Worm (Caenorhabditis elegans) whole organism, L4 larva: ENCODE measurements around the gene pgl-3.

Experiments used
- R02D3.7 ChIP-seq: fragments of 150-350 bp; sonication (generic microtip); optimal IDR thresholded peaks from 3 replicates; lab custom pipeline; 2014; ENCODE audit warnings: missing biosample characterization, missing genetic modification characterization
- T26A8.4 ChIP-seq: fragments of 200-800 bp; sonication (Bioruptor generic); IDR thresholded peaks from 2 replicates; pipeline ENCODE4 v1.3.6; 2022; ENCODE audit warnings: missing genetic modification characterization, missing compliant biosample characterization
- Y48G9A.11 ChIP-seq: fragments of 200-800 bp; sonication (Bioruptor generic); IDR thresholded peaks from 2 replicates; pipeline ENCODE4 v1.3.6; 2022; ENCODE audit warnings: missing genetic modification reagents, missing genetic modification characterization, missing compliant biosample characterization
- Y75B8A.6 ChIP-seq: fragments of 200-800 bp; sonication (Bioruptor generic); IDR thresholded peaks from 2 replicates; pipeline ENCODE4 v1.3.6; 2022; ENCODE audit warnings: missing genetic modification reagents, missing genetic modification characterization, missing compliant biosample characterization
- aha-1 ChIP-seq: fragments of 150-350 bp; peaks from one replicate; lab custom pipeline; 2014; ENCODE audit warnings: missing biosample characterization, missing genetic modification characterization
- ceh-28 ChIP-seq: fragments of 150-350 bp; optimal IDR thresholded peaks from 2 replicates; lab custom pipeline; 2014; ENCODE audit warnings: missing biosample characterization, missing genetic modification reagents, missing genetic modification characterization
- ceh-44 ChIP-seq: fragments of 200-800 bp; sonication (Bioruptor generic); IDR thresholded peaks from 2 replicates; pipeline ENCODE4 v1.3.6; 2022; ENCODE audit warnings: missing genetic modification reagents, missing genetic modification characterization, missing compliant biosample characterization
- ceh-62 ChIP-seq: sonication (generic microtip); optimal IDR thresholded peaks from 2 replicates; lab custom pipeline; 2017; ENCODE audit warnings: missing biosample characterization, missing genetic modification characterization
- ces-1 ChIP-seq: fragments of 150-350 bp; sonication (generic microtip); optimal IDR thresholded peaks from 4 replicates; lab custom pipeline; 2014; ENCODE audit warnings: missing biosample characterization, missing genetic modification reagents, missing genetic modification characterization
- cey-2 ChIP-seq: sonication (generic microtip); optimal IDR thresholded peaks from 3 replicates; lab custom pipeline; 2017; ENCODE audit warnings: missing genetic modification characterization, mild to moderate bottlenecking, missing compliant biosample characterization, antibody characterized with exemption, borderline replicate concordance; ENCODE audit not compliant: insufficient read depth
- daf-16 ChIP-seq, 3 experiments: sonication (generic microtip); optimal IDR thresholded peaks; 2 replicates each; lab custom pipeline; 2016 to 2017; ENCODE audit warnings: missing genetic modification characterization in 3 of 3, missing genetic modification reagents in 3 of 3, mild to moderate bottlenecking in 2 of 3, missing compliant biosample characterization in 2 of 3, missing biosample characterization in 1 of 3, moderate library complexity in 1 of 3
- daf-19 ChIP-seq: fragments of 200-800 bp; sonication (Bioruptor generic); conservative IDR thresholded peaks from 2 replicates; pipeline ENCODE4 v1.3.6; 2022; ENCODE audit warnings: missing genetic modification characterization, missing compliant biosample characterization
- dmd-6 ChIP-seq: fragments of 200-800 bp; sonication (Bioruptor generic); IDR thresholded peaks from 2 replicates; pipeline ENCODE4 v1.3.6; 2022; ENCODE audit warnings: missing genetic modification reagents, missing genetic modification characterization, missing compliant biosample characterization
- dmd-8 ChIP-seq: fragments of 200-800 bp; sonication (Bioruptor generic); IDR thresholded peaks from 2 replicates; pipeline ENCODE4 v1.3.6; 2022; ENCODE audit warnings: missing genetic modification characterization, missing compliant biosample characterization
- dpl-1 ChIP-seq: fragments of 150-350 bp; optimal IDR thresholded peaks from 2 replicates; lab custom pipeline; 2014; ENCODE audit warnings: missing biosample characterization, missing genetic modification reagents, missing genetic modification characterization
- duxl-1 ChIP-seq: sonication (generic microtip); optimal IDR thresholded peaks from 2 replicates; lab custom pipeline; 2016; ENCODE audit warnings: mild to moderate bottlenecking, missing genetic modification characterization, moderate library complexity, missing compliant biosample characterization; ENCODE audit not compliant: poor library complexity
- dve-1 ChIP-seq: sonication (generic microtip); optimal IDR thresholded peaks from 2 replicates; lab custom pipeline; 2017; ENCODE audit warnings: antibody characterized with exemption, mild to moderate bottlenecking, missing genetic modification characterization, missing compliant biosample characterization; ENCODE audit not compliant: insufficient read depth
- egl-27 ChIP-seq: sonication (generic microtip); optimal IDR thresholded peaks from 3 replicates; lab custom pipeline; 2017; ENCODE audit warnings: missing biosample characterization, missing genetic modification reagents, missing genetic modification characterization
- egl-43 ChIP-seq: fragments of 200-800 bp; sonication (Bioruptor generic); IDR thresholded peaks from 2 replicates; pipeline ENCODE4 v1.3.6; 2022; ENCODE audit warnings: missing genetic modification reagents, missing genetic modification characterization, missing compliant biosample characterization
- fkh-10 ChIP-seq: fragments of 150-350 bp; optimal IDR thresholded peaks from 2 replicates; lab custom pipeline; 2014; ENCODE audit warnings: missing biosample characterization, missing genetic modification reagents, missing genetic modification characterization
- hlh-11 ChIP-seq: fragments of 200-800 bp; sonication (Bioruptor generic); optimal IDR thresholded peaks from 2 replicates; lab custom pipeline; 2018; ENCODE audit warnings: mild to moderate bottlenecking, missing genetic modification characterization, missing compliant biosample characterization
- lin-29 ChIP-seq: fragments of 200-800 bp; sonication (Bioruptor generic); IDR thresholded peaks from 2 replicates; pipeline ENCODE4 v1.3.6; 2022; ENCODE audit warnings: missing genetic modification reagents, missing genetic modification characterization, missing compliant biosample characterization
- lin-38 ChIP-seq: fragments of 200-800 bp; sonication (Bioruptor generic); IDR thresholded peaks from 2 replicates; pipeline ENCODE4 v1.3.6; 2022; ENCODE audit warnings: missing genetic modification reagents, missing genetic modification characterization, missing compliant biosample characterization
- madf-9 ChIP-seq: fragments of 200-800 bp; sonication (Bioruptor generic); conservative IDR thresholded peaks from 2 replicates; pipeline ENCODE4 v1.3.6; 2022; ENCODE audit warnings: missing genetic modification reagents, missing genetic modification characterization, missing compliant biosample characterization
- mdl-1 ChIP-seq, 2 experiments: fragments of 150-350 bp in 1 of 2; sonication (generic microtip) in 1 of 2; optimal IDR thresholded peaks; 2 replicates each; lab custom pipeline; 2014 to 2017; ENCODE audit warnings: missing biosample characterization in 2 of 2, missing genetic modification characterization in 2 of 2
- mdt-29 ChIP-seq: fragments of 200-800 bp; sonication (Bioruptor generic); IDR thresholded peaks from 2 replicates; pipeline ENCODE4 v1.3.6; 2022; ENCODE audit warnings: missing genetic modification reagents, missing genetic modification characterization, missing compliant biosample characterization
- mxl-3 ChIP-seq: fragments of 200-800 bp; sonication (Bioruptor generic); optimal IDR thresholded peaks from 2 replicates; lab custom pipeline; 2018; ENCODE audit warnings: mild to moderate bottlenecking, missing genetic modification characterization, missing compliant biosample characterization
- nhr-10 ChIP-seq: fragments of 150-350 bp; optimal IDR thresholded peaks from 2 replicates; lab custom pipeline; 2014; ENCODE audit warnings: missing biosample characterization, missing genetic modification characterization
- nhr-28 ChIP-seq: fragments of 150-350 bp; optimal IDR thresholded peaks from 2 replicates; lab custom pipeline; 2014; ENCODE audit warnings: missing biosample characterization, missing genetic modification characterization
- nhr-6 ChIP-seq: fragments of 150-350 bp; optimal IDR thresholded peaks from 2 replicates; lab custom pipeline; 2014; ENCODE audit warnings: missing biosample characterization, missing genetic modification characterization
- php-3 ChIP-seq: fragments of 200-800 bp; sonication (Bioruptor generic); IDR thresholded peaks from 2 replicates; pipeline ENCODE4 v1.3.6; 2022; ENCODE audit warnings: missing genetic modification reagents, missing genetic modification characterization, missing compliant biosample characterization
- pqm-1 ChIP-seq: sonication (generic microtip); optimal IDR thresholded peaks from 2 replicates; lab custom pipeline; 2017; ENCODE audit warnings: missing biosample characterization, missing genetic modification characterization
- sdz-12 ChIP-seq: fragments of 200-800 bp; sonication (Bioruptor generic); optimal IDR thresholded peaks from 2 replicates; lab custom pipeline; 2018; ENCODE audit warnings: mild to moderate bottlenecking, missing genetic modification characterization, missing compliant biosample characterization
- unc-130 ChIP-seq: sonication (generic microtip); optimal IDR thresholded peaks from 2 replicates; lab custom pipeline; 2016; ENCODE audit warnings: missing genetic modification reagents, missing genetic modification characterization, missing compliant biosample characterization
- unc-62 ChIP-seq, 3 experiments: fragments of 150-350 bp in 1 of 3; sonication (generic microtip); optimal IDR thresholded peaks in 2 of 3; peaks in 1 of 3; 1 replicate in 1 of 3; 2 replicates in 2 of 3; lab custom pipeline; 2014 to 2017; ENCODE audit warnings: missing biosample characterization in 3 of 3, missing genetic modification characterization in 3 of 3, missing genetic modification reagents in 3 of 3, missing genotype in 1 of 3
- vab-7 ChIP-seq: fragments of 200-800 bp; sonication (Bioruptor generic); IDR thresholded peaks from 2 replicates; pipeline ENCODE4 v1.3.6; 2022; ENCODE audit warnings: missing genetic modification reagents, missing genetic modification characterization, missing compliant biosample characterization
- zip-2 ChIP-seq: fragments of 150-350 bp; optimal IDR thresholded peaks from 2 replicates; lab custom pipeline; 2014; ENCODE audit warnings: missing biosample characterization, missing genetic modification characterization
- ztf-11 ChIP-seq: fragments of 150-350 bp; optimal IDR thresholded peaks from 2 replicates; lab custom pipeline; 2014; ENCODE audit warnings: missing biosample characterization, missing genetic modification characterization
- ztf-7 ChIP-seq: fragments of 150-350 bp; optimal IDR thresholded peaks from 2 replicates; lab custom pipeline; 2014; ENCODE audit warnings: missing biosample characterization, missing genetic modification characterization

The pgl-3 gene

DNA sequence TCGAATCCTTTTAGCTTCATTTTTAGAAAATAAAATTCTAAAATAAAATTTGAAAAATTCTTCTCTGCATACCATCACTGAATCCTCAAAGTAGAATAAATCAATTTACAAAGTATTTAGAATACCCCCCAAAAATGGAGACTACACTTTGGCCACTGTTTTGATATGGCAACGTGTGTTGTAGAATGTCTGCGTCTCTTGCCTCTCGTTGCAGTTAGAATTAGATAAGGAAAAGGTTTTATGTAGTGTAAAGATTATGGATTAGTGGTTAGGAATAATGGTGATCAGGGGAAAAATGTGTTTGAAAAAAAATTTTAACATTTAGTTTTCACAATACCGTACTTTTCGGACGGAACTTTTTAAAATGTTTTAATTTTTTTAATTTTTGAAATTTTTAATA lies 35.8 kb upstream of the pgl-3 start, which contains the start of gene prx-6:
prx-6 (minus strand) TSS at position 129 of the 400 bp plus-strand sequence.
- TF ChIP-seq daf-16 (GFP tag; optimal IDR thresholded peaks at IDR 0.05; lab: Kevin White, UChicago): no peak
- TF ChIP-seq daf-16 (tag; optimal IDR thresholded peaks at IDR 0.05; lab: Kevin White, UChicago): peak; percentile 35
- peak; percentile 92 for TF ChIP-seq nhr-28
- TF ChIP-seq aha-1: peak; percentile 61
- TF ChIP-seq dve-1 (tag; lab: Kevin White, UChicago): peak; percentile 75
- no peak for TF ChIP-seq cey-2
- no peak for TF ChIP-seq lin-29 (GFP tag; lab: Robert Waterston, UW)
- peak; percentile 56 for TF ChIP-seq pqm-1
- peak; percentile 50 for TF ChIP-seq dmd-6 (GFP tag; lab: Robert Waterston, UW)
- no peak for TF ChIP-seq Y48G9A.11
- TF ChIP-seq zip-2: no peak
- TF ChIP-seq mdl-1 (tag; optimal IDR thresholded peaks at IDR 0.05; lab: Kevin White, UChicago): peak in 1 of 2 experiments; percentile 29
- no peak for TF ChIP-seq daf-19 (GFP tag; lab: Robert Waterston, UW)
- TF ChIP-seq nhr-10: no peak
- peak; percentile 30 for TF ChIP-seq mxl-3 (GFP tag; lab: Kevin White, UChicago)

DNA sequence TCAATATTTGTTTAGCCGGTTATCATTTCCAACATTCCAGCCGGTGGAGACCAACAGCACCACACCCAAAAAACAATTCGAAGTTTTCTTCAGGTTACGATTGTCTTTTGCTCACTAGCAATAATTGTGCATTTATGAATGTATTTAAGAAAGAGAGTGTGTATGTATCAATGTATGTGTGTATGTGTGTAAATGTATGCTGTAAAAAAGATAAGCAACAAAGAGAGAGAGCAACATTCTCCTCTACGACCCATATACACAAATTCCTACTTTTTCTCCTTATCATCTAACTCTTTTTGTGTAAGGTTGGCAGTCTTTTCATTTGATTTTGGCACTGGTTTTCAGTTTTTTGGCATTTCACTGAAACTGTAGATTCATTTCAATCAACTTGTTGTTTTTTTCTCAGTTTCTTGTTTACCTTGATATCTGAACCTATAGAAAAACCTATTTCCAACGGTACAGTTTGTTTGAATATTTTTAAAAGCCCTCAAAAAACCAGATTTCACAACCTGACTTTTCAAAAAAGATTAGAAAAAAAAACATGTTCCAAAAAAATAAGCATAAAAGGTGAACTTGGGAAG lies 34.8 kb upstream of the pgl-3 start:
- no peak for TF ChIP-seq Y48G9A.11
- no peak for TF ChIP-seq T26A8.4
- no peak for TF ChIP-seq mdt-29
- no peak for TF ChIP-seq madf-9 (GFP tag; lab: Robert Waterston, UW)
- TF ChIP-seq fkh-10: no peak
- no peak for TF ChIP-seq vab-7
- TF ChIP-seq R02D3.7 (tag; lab: Kevin White, UChicago): no peak
- peak; percentile 47 for TF ChIP-seq dmd-6 (GFP tag; lab: Robert Waterston, UW)
- no peak for TF ChIP-seq lin-38
- TF ChIP-seq hlh-11 (tag; lab: Kevin White, UChicago): peak; percentile 50
- TF ChIP-seq php-3: no peak
- no peak for TF ChIP-seq aha-1
- TF ChIP-seq nhr-28: peak; percentile 88
- peak in 1 of 2 experiments; percentile 97 for TF ChIP-seq unc-62 (GFP tag; optimal IDR thresholded peaks at IDR 0.05 in 1 of 2; lab: Kevin White, UChicago)
- no peak for TF ChIP-seq unc-62 (tag; optimal IDR thresholded peaks at IDR 0.05; lab: Kevin White, UChicago)
- TF ChIP-seq Y75B8A.6: no peak
- TF ChIP-seq dve-1 (tag; lab: Kevin White, UChicago): peak; percentile 21
- peak; percentile 97 for TF ChIP-seq pqm-1
- no peak for TF ChIP-seq ztf-7 (tag; lab: Kevin White, UChicago)
- no peak for TF ChIP-seq dmd-8 (GFP tag; lab: Robert Waterston, UW)
- TF ChIP-seq unc-130 (GFP tag; lab: Kevin White, UChicago): no peak
- TF ChIP-seq nhr-6 (tag; lab: Kevin White, UChicago): peak; percentile 2
- TF ChIP-seq nhr-10: no peak
- no peak for TF ChIP-seq ztf-11 (tag; lab: Kevin White, UChicago)
- no peak for TF ChIP-seq dpl-1 (GFP tag; lab: Kevin White, UChicago)
- TF ChIP-seq sdz-12 (GFP tag; lab: Kevin White, UChicago): no peak
- TF ChIP-seq ceh-28: no peak
- no peak for TF ChIP-seq ceh-44 (GFP tag; lab: Robert Waterston, UW)
- TF ChIP-seq daf-16 (GFP tag; optimal IDR thresholded peaks at IDR 0.05; lab: Kevin White, UChicago): no peak
- peak; percentile 79 for TF ChIP-seq daf-16 (tag; optimal IDR thresholded peaks at IDR 0.05; lab: Kevin White, UChicago)
- TF ChIP-seq egl-27 (tag; lab: Kevin White, UChicago): no peak
- TF ChIP-seq duxl-1 (tag; lab: Kevin White, UChicago): no peak
- TF ChIP-seq egl-43 (GFP tag; lab: Robert Waterston, UW): no peak

DNA sequence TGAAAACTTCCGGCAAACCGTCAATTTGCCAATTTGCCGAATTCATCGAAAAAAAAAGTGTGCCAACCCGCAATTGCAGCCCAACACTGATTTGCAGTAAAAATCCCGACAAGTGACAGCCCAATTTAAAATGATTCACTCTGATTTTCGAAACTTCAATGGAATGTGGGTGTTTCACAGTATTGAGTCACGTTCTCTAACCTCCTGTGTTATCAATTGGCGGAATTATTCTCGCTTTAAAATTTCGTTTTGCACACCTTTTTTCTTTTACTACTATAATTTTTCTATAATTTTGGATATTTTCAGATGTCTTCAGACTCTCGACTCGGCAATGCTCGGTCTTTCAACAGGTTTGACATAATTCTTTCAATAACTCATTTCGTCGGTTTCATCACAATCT lies 33.5 kb upstream of the pgl-3 start, which contains the start of gene F39G3.5:
F39G3.5 (plus strand) TSS at position 301 of the 400 bp plus-strand sequence.
- TF ChIP-seq ceh-62 (tag; lab: Kevin White, UChicago) (no peak), ces-1 (GFP tag; lab: Kevin White, UChicago) (no peak), vab-7 (no peak), dmd-6 (GFP tag; lab: Robert Waterston, UW) (no peak)
